Worm (Caenorhabditis elegans) whole organism, early embryonic: ENCODE measurements around the gene clec-198.

ENCODE experiments used
- ama-1 ChIP-seq: fragments of 150-350 bp; optimal IDR thresholded peaks from 2 replicates; lab custom pipeline; 2014
- tra-4 ChIP-seq: sonication (generic microtip); optimal IDR thresholded peaks from 2 replicates; lab custom pipeline; 2017; ENCODE audit warnings: missing genetic modification characterization, missing compliant biosample characterization

DNA sequence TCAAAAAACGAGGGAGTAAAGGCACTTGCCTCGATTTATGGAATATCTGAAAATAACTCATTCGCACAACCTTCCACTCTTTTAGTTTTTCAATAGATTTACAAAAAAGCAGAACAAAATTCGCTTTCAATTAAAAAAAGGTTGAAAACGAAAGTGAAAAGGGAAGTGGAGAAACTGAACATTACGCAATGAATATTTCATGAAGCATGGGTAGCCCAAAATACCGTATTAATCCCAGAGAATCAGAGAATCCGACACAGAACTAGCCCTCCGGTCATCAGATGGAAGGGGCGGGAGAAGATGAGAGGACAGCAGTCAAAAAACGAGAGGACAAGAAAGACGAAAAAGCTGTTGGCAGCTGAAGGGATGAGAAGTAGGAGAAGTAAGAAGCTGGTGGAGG is 24.5 kb downstream of the clec-198 start, which contains the start of gene C30H6.5:
- TF ChIP-seq tra-4 (tag; lab: Kevin White, UChicago) (no peak), ama-1 (no peak)
